Fruit fly (Drosophila melanogaster) whole organism, prepupa: Measurements from ENCODE around the gene beta4GalT7.
A peak's percentile ranks its signal among the peaks of the same experiment; 100 is the strongest.

Experiments
- Blimp-1 ChIP-seq: fragments of 200-800 bp; sonication (Bioruptor generic); optimal IDR thresholded peaks from 3 replicates; lab custom pipeline; 2017; ENCODE audit warnings: missing biosample characterization, missing genetic modification characterization, mild to moderate bottlenecking, moderate library complexity, missing genetic modification reagents
- CG10631 ChIP-seq: fragments of 200-800 bp; sonication (Bioruptor generic); optimal IDR thresholded peaks from 2 replicates; lab custom pipeline; 2016; ENCODE audit warnings: missing biosample characterization, missing genetic modification characterization
- CG10669 ChIP-seq: fragments of 200-800 bp; sonication (Bioruptor generic); optimal IDR thresholded peaks from 3 replicates; lab custom pipeline; 2018; ENCODE audit warnings: missing biosample characterization, mild to moderate bottlenecking, missing genetic modification characterization, moderate library complexity
- CG11294 ChIP-seq: fragments of 200-800 bp; sonication (Bioruptor generic); IDR thresholded peaks from 2 replicates; pipeline ENCODE4 v1.3.6; 2022; ENCODE audit warnings: missing biosample characterization, missing genetic modification characterization
- CG11762 ChIP-seq: fragments of 200-800 bp; sonication (Bioruptor generic); optimal IDR thresholded peaks from 3 replicates; lab custom pipeline; 2016; ENCODE audit warnings: missing biosample characterization, missing genetic modification characterization; ENCODE audit not compliant: insufficient read depth
- CG11902 ChIP-seq: fragments of 200-800 bp; sonication (Bioruptor generic); optimal IDR thresholded peaks from 3 replicates; lab custom pipeline; 2016; ENCODE audit warnings: missing biosample characterization, missing genetic modification characterization
- CG15336 ChIP-seq: fragments of 200-800 bp; sonication (Bioruptor generic); IDR thresholded peaks from 2 replicates; pipeline ENCODE4 v1.3.6; 2022; ENCODE audit warnings: missing biosample characterization, missing genetic modification characterization
- CG1621 ChIP-seq: fragments of 200-800 bp; sonication (Bioruptor generic); optimal IDR thresholded peaks from 3 replicates; lab custom pipeline; 2018; ENCODE audit warnings: missing biosample characterization, mild to moderate bottlenecking, missing genetic modification characterization
- CG16779 ChIP-seq: fragments of 200-800 bp; sonication (Bioruptor generic); optimal IDR thresholded peaks from 3 replicates; lab custom pipeline; 2017; ENCODE audit warnings: missing biosample characterization, mild to moderate bottlenecking, missing genetic modification characterization
- CG3032 ChIP-seq: fragments of 200-800 bp; optimal IDR thresholded peaks from 2 replicates; lab custom pipeline; 2019; ENCODE audit warnings: missing biosample characterization, mild to moderate bottlenecking, missing genetic modification characterization, moderate library complexity
- CG31627 ChIP-seq: fragments of 200-800 bp; sonication (Bioruptor generic); optimal IDR thresholded peaks from 3 replicates; lab custom pipeline; 2016; ENCODE audit warnings: missing biosample characterization, missing genetic modification characterization
- CG34406 ChIP-seq: fragments of 200-800 bp; sonication (Bioruptor generic); optimal IDR thresholded peaks from 3 replicates; lab custom pipeline; 2016; ENCODE audit warnings: missing biosample characterization, missing genetic modification characterization
- CG3919 ChIP-seq: fragments of 200-800 bp; sonication (Bioruptor generic); optimal IDR thresholded peaks from 3 replicates; lab custom pipeline; 2016; ENCODE audit warnings: missing biosample characterization, missing genetic modification characterization
- CG4318 ChIP-seq: fragments of 200-800 bp; sonication (Bioruptor generic); optimal IDR thresholded peaks from 3 replicates; lab custom pipeline; 2017; ENCODE audit warnings: missing biosample characterization, mild to moderate bottlenecking, missing genetic modification characterization
- CG6276 ChIP-seq: fragments of 200-800 bp; sonication (Bioruptor generic); optimal IDR thresholded peaks from 2 replicates; lab custom pipeline; 2017; ENCODE audit warnings: missing biosample characterization, mild to moderate bottlenecking, missing genetic modification characterization
- CG6792 ChIP-seq: fragments of 200-800 bp; sonication (Bioruptor generic); optimal IDR thresholded peaks from 3 replicates; lab custom pipeline; 2016; ENCODE audit warnings: missing biosample characterization, missing genetic modification characterization
- CG6808 ChIP-seq: fragments of 200-800 bp; sonication (Bioruptor generic); optimal IDR thresholded peaks from 3 replicates; lab custom pipeline; 2017; ENCODE audit warnings: missing biosample characterization, missing genetic modification characterization, mild to moderate bottlenecking, moderate library complexity, missing genetic modification reagents
- CG6854 ChIP-seq: fragments of 200-800 bp; sonication (Bioruptor generic); optimal IDR thresholded peaks from 2 replicates; lab custom pipeline; 2017; ENCODE audit warnings: missing biosample characterization, mild to moderate bottlenecking, missing genetic modification characterization
- CG7368 ChIP-seq: fragments of 200-800 bp; sonication (Bioruptor generic); optimal IDR thresholded peaks from 3 replicates; lab custom pipeline; 2016; ENCODE audit warnings: missing biosample characterization, missing genetic modification characterization
- CG8119 ChIP-seq: fragments of 200-800 bp; sonication (Bioruptor generic); IDR thresholded peaks from 3 replicates; pipeline ENCODE4 v1.3.6; 2022; ENCODE audit warnings: missing biosample characterization, missing genetic modification characterization
- CG8632 ChIP-seq: fragments of 200-800 bp; sonication (Bioruptor generic); optimal IDR thresholded peaks from 3 replicates; lab custom pipeline; 2016; ENCODE audit warnings: missing biosample characterization, missing genetic modification characterization
- CG9139 ChIP-seq: fragments of 200-800 bp; sonication (Bioruptor generic); optimal IDR thresholded peaks from 3 replicates; lab custom pipeline; 2017; ENCODE audit warnings: missing biosample characterization, mild to moderate bottlenecking, missing genetic modification characterization
- Eip75B ChIP-seq: fragments of 200-800 bp; sonication (Bioruptor generic); optimal IDR thresholded peaks from 3 replicates; lab custom pipeline; 2016; ENCODE audit warnings: missing biosample characterization, missing genetic modification characterization
- Eip78C ChIP-seq: fragments of 200-800 bp; sonication (Bioruptor generic); peaks from one replicate; lab custom pipeline; 2016; ENCODE audit warnings: missing biosample characterization, missing genetic modification characterization
- Eip93F ChIP-seq: fragments of 200-800 bp; sonication (Bioruptor generic); optimal IDR thresholded peaks from 2 replicates; lab custom pipeline; 2016; ENCODE audit warnings: missing biosample characterization, mild to moderate bottlenecking, missing genetic modification characterization
- Ets21C ChIP-seq: fragments of 200-800 bp; sonication (Bioruptor generic); optimal IDR thresholded peaks from 3 replicates; lab custom pipeline; 2016; ENCODE audit warnings: missing biosample characterization, missing genetic modification characterization
- Ets96B ChIP-seq: fragments of 200-800 bp; optimal IDR thresholded peaks from 2 replicates; lab custom pipeline; 2019; ENCODE audit warnings: missing biosample characterization, mild to moderate bottlenecking, missing genetic modification characterization, moderate library complexity
- Gug ChIP-seq: fragments of 200-800 bp; sonication (Bioruptor generic); IDR thresholded peaks from 2 replicates; pipeline ENCODE4 v1.3.6; 2022; ENCODE audit warnings: missing biosample characterization, missing genetic modification characterization
- Hr38 ChIP-seq: sonication (Bioruptor generic); optimal IDR thresholded peaks from 2 replicates; lab custom pipeline; 2016; ENCODE audit warnings: missing biosample characterization, missing genetic modification characterization
- Hr39 ChIP-seq: fragments of 200-800 bp; sonication (Bioruptor generic); optimal IDR thresholded peaks from 2 replicates; lab custom pipeline; 2016; ENCODE audit warnings: missing biosample characterization, missing genetic modification characterization
- Hr4 ChIP-seq: fragments of 200-800 bp; sonication (Bioruptor generic); optimal IDR thresholded peaks from 3 replicates; lab custom pipeline; 2016; ENCODE audit warnings: missing biosample characterization, missing genetic modification characterization
- OdsH ChIP-seq: fragments of 200-800 bp; sonication (Bioruptor generic); optimal IDR thresholded peaks from 3 replicates; lab custom pipeline; 2016; ENCODE audit warnings: missing biosample characterization, missing genetic modification characterization
- Smox ChIP-seq: fragments of 200-800 bp; sonication (Bioruptor generic); optimal IDR thresholded peaks from 3 replicates; lab custom pipeline; 2016; ENCODE audit warnings: missing biosample characterization, missing genetic modification characterization
- Sox102F ChIP-seq: fragments of 200-800 bp; sonication (Bioruptor generic); optimal IDR thresholded peaks from 2 replicates; lab custom pipeline; 2016; ENCODE audit warnings: missing biosample characterization, mild to moderate bottlenecking, missing genetic modification characterization
- Sox14 ChIP-seq: fragments of 200-800 bp; sonication (Bioruptor generic); optimal IDR thresholded peaks from 3 replicates; lab custom pipeline; 2016; ENCODE audit warnings: missing biosample characterization, missing genetic modification characterization
- Sox15 ChIP-seq: fragments of 200-800 bp; sonication (Bioruptor generic); optimal IDR thresholded peaks from 3 replicates; lab custom pipeline; 2016; ENCODE audit warnings: missing biosample characterization, missing genetic modification characterization
- achi ChIP-seq: fragments of 200-800 bp; sonication (Bioruptor generic); optimal IDR thresholded peaks from 3 replicates; lab custom pipeline; 2016; ENCODE audit warnings: missing biosample characterization, missing genetic modification characterization
- acj6 ChIP-seq: fragments of 200-800 bp; sonication (Bioruptor generic); optimal IDR thresholded peaks from 3 replicates; lab custom pipeline; 2016; ENCODE audit warnings: missing biosample characterization, missing genetic modification characterization
- dac ChIP-seq: fragments of 200-800 bp; sonication (Bioruptor generic); optimal IDR thresholded peaks from 2 replicates; lab custom pipeline; 2017; ENCODE audit warnings: missing biosample characterization, mild to moderate bottlenecking, missing genetic modification characterization
- eg ChIP-seq: fragments of 200-800 bp; sonication (Bioruptor generic); IDR thresholded peaks from 3 replicates; pipeline ENCODE4 v1.3.6; 2022; ENCODE audit warnings: missing biosample characterization, missing genetic modification characterization
- esn ChIP-seq: fragments of 200-800 bp; sonication (Bioruptor generic); optimal IDR thresholded peaks from 2 replicates; lab custom pipeline; 2016; ENCODE audit warnings: missing biosample characterization, mild to moderate bottlenecking, missing genetic modification characterization, moderate library complexity
- fd59A ChIP-seq: fragments of 200-800 bp; sonication (Bioruptor generic); optimal IDR thresholded peaks from 2 replicates; lab custom pipeline; 2017; ENCODE audit warnings: missing biosample characterization, mild to moderate bottlenecking, missing genetic modification characterization, missing genetic modification reagents
- fd85E ChIP-seq: fragments of 200-800 bp; sonication (Bioruptor generic); optimal IDR thresholded peaks from 3 replicates; lab custom pipeline; 2016; ENCODE audit warnings: missing biosample characterization, missing genetic modification characterization
- fkh ChIP-seq: fragments of 200-800 bp; sonication (Bioruptor generic); optimal IDR thresholded peaks from 3 replicates; lab custom pipeline; 2017; ENCODE audit warnings: missing biosample characterization, mild to moderate bottlenecking, missing genetic modification characterization, moderate library complexity
- lz ChIP-seq: fragments of 200-800 bp; sonication (Bioruptor generic); optimal IDR thresholded peaks from 3 replicates; lab custom pipeline; 2016; ENCODE audit warnings: missing biosample characterization, missing genetic modification characterization
- net ChIP-seq: fragments of 200-800 bp; sonication (Bioruptor generic); optimal IDR thresholded peaks from 3 replicates; lab custom pipeline; 2016; ENCODE audit warnings: missing biosample characterization, missing genetic modification characterization
- pdm3 ChIP-seq: fragments of 200-800 bp; sonication (Bioruptor generic); optimal IDR thresholded peaks from 3 replicates; lab custom pipeline; 2016; ENCODE audit warnings: missing biosample characterization, missing genetic modification characterization
- salr ChIP-seq, 2 experiments: fragments of 200-800 bp; sonication (Bioruptor generic); optimal IDR thresholded peaks; 3 replicates each; lab custom pipeline; 2016 to 2018; ENCODE audit warnings: missing biosample characterization in 2 of 2, missing genetic modification characterization in 2 of 2, mild to moderate bottlenecking in 1 of 2
- svp ChIP-seq: fragments of 200-800 bp; sonication (Bioruptor generic); peaks from one replicate; lab custom pipeline; 2016; ENCODE audit warnings: missing biosample characterization, missing genetic modification characterization
- topi ChIP-seq: fragments of 200-800 bp; sonication (Bioruptor generic); optimal IDR thresholded peaks from 3 replicates; lab custom pipeline; 2016; ENCODE audit warnings: missing biosample characterization, missing genetic modification characterization
- vri ChIP-seq: fragments of 200-800 bp; sonication (Bioruptor generic); optimal IDR thresholded peaks from 3 replicates; lab custom pipeline; 2016; ENCODE audit warnings: missing biosample characterization, mild to moderate bottlenecking, missing genetic modification characterization

beta4GalT7 gene

dm6 chr3R:25009745-25010446, 13.2 kb upstream of the beta4GalT7 start:
- TF ChIP-seq fd59A (GFP tag; lab: Kevin White, UChicago) (peak; percentile 85), achi (GFP tag; lab: Kevin White, UChicago) (peak; percentile 90), Gug (GFP tag; lab: Robert Waterston, UW) (peak; percentile 89), Hr38 (GFP tag; lab: Kevin White, UChicago) (peak; percentile 20), net (GFP tag; lab: Kevin White, UChicago) (peak; percentile 85), dac (GFP tag; lab: Kevin White, UChicago) (peak; percentile 90), CG16779 (tag; lab: Kevin White, UChicago) (peak; percentile 79), fkh (GFP tag; lab: Kevin White, UChicago) (no peak), CG31627 (peak; percentile 57), esn (GFP tag; lab: Kevin White, UChicago) (no peak), CG34406 (GFP tag; lab: Kevin White, UChicago) (peak; percentile 67), acj6 (GFP tag; lab: Kevin White, UChicago) (peak; percentile 83), CG8119 (GFP tag; lab: Robert Waterston, UW) (peak; percentile 95), CG11762 (GFP tag; lab: Kevin White, UChicago) (peak; percentile 84), CG8632 (GFP tag; lab: Kevin White, UChicago) (peak; percentile 55), Sox15 (GFP tag; lab: Kevin White, UChicago) (peak; percentile 52), Sox102F (GFP tag; lab: Kevin White, UChicago) (peak; percentile 57), CG6276 (peak; percentile 94), Eip78C (GFP tag; lab: Kevin White, UChicago) (peak; percentile 95), Eip75B (peak; percentile 85), svp (peak; percentile 83), CG15336 (GFP tag; lab: Robert Waterston, UW) (peak; percentile 95), OdsH (GFP tag; lab: Kevin White, UChicago) (peak; percentile 84), CG1621 (peak; percentile 88), Blimp-1 (GFP tag; lab: Kevin White, UChicago) (peak; percentile 34), topi (GFP tag; lab: Kevin White, UChicago) (peak; percentile 69), Eip93F (GFP tag; lab: Kevin White, UChicago) (no peak), Hr39 (GFP tag; lab: Kevin White, UChicago) (peak; percentile 69), fd85E (GFP tag; lab: Kevin White, UChicago) (no peak), Smox (GFP tag; lab: Kevin White, UChicago) (peak; percentile 49), CG3919 (peak; percentile 94), CG3032 (tag; lab: Kevin White, UChicago) (peak; percentile 87), salr (GFP tag; optimal IDR thresholded peaks at IDR 0.05; lab: Kevin White, UChicago) (peak; percentile 82 to 88), CG10669 (GFP tag; lab: Kevin White, UChicago) (peak; percentile 84), CG7368 (peak; percentile 74), CG4318 (peak; percentile 89), CG11902 (GFP tag; lab: Kevin White, UChicago) (peak; percentile 44), vri (GFP tag; lab: Kevin White, UChicago) (no peak), eg (GFP tag; lab: Robert Waterston, UW) (peak; percentile 94), CG11294 (peak; percentile 82), CG6792 (peak; percentile 79), CG6808 (GFP tag; lab: Kevin White, UChicago) (peak; percentile 87), Ets21C (GFP tag; lab: Kevin White, UChicago) (peak; percentile 37), pdm3 (GFP tag; lab: Kevin White, UChicago) (peak; percentile 82), Hr4 (peak; percentile 93), Ets96B (tag; lab: Kevin White, UChicago) (peak; percentile 85), CG9139 (GFP tag; lab: Kevin White, UChicago) (peak; percentile 71), Sox14 (GFP tag; lab: Kevin White, UChicago) (peak; percentile 88), lz (GFP tag; lab: Kevin White, UChicago) (peak; percentile 74), CG6854 (peak; percentile 13), CG10631 (GFP tag; lab: Kevin White, UChicago) (peak; percentile 85)
